Worm (Caenorhabditis elegans): ENCODE results near the gene C14A6.6.

The C14A6.6 gene

ce11 chrV:18162568-18162967 is 4.5 kb downstream of the C14A6.6 start, which contains the start of gene C14A6.12:
Gene C14A6.12, minus strand, starts transcription at chrV:18162668.
- TF ChIP-seq sox-4 (tag; optimal IDR thresholded peaks at IDR 0.05) (no peak), fax-1 (tag; optimal IDR thresholded peaks at IDR 0.05) (no peak), sdc-2 (tag; optimal IDR thresholded peaks at IDR 0.05) (no peak), lin-11 (tag; optimal IDR thresholded peaks at IDR 0.05) (no peak), elt-4 (tag; optimal IDR thresholded peaks at IDR 0.05) (no peak), hlh-8 (tag; optimal IDR thresholded peaks at IDR 0.05) (no peak), hlh-30 (tag; optimal IDR thresholded peaks at IDR 0.05; ENCODE audit: insufficient read depth) (no peak), ttx-3 (tag; optimal IDR thresholded peaks at IDR 0.05) (no peak), ceh-6 (GFP tag; optimal IDR thresholded peaks at IDR 0.05) (no peak), sox-2 (GFP tag; IDR thresholded peaks at IDR 0.05) (no peak), ceh-2 (tag; optimal IDR thresholded peaks at IDR 0.05) (no peak), ztf-16 (tag; optimal IDR thresholded peaks at IDR 0.05) (no peak)

ce11 chrV:18161228-18161627 is 5.8 kb downstream of the C14A6.6 start, which contains the start of gene C14A6.13:
Gene C14A6.13, minus strand, starts transcription at chrV:18161328.
- no peak for TF ChIP-seq pag-3 (tag; optimal IDR thresholded peaks at IDR 0.05; ENCODE audit: borderline replicate concordance)
- TF ChIP-seq syd-9 (tag; optimal IDR thresholded peaks at IDR 0.05), result no peak
- TF ChIP-seq lim-6 (tag; optimal IDR thresholded peaks at IDR 0.05), result no peak
- TF ChIP-seq eyg-1 (tag; optimal IDR thresholded peaks at IDR 0.05), result no peak
- no peak for TF ChIP-seq ceh-19 (GFP tag; optimal IDR thresholded peaks at IDR 0.05)
- TF ChIP-seq ama-1 (optimal IDR thresholded peaks at IDR 0.05), result no peak
- TF ChIP-seq hlh-15 (tag; optimal IDR thresholded peaks at IDR 0.05), result no peak
- TF ChIP-seq unc-3 (GFP tag; conservative IDR thresholded peaks at IDR 0.05), result no peak
- no peak for TF ChIP-seq unc-3 (tag; optimal IDR thresholded peaks at IDR 0.05)
- TF ChIP-seq ceh-6 (GFP tag; optimal IDR thresholded peaks at IDR 0.05), result no peak
- no peak for TF ChIP-seq pros-1 (tag; optimal IDR thresholded peaks at IDR 0.05)
- no peak for TF ChIP-seq ceh-22 (tag; optimal IDR thresholded peaks at IDR 0.05)
- no peak for TF ChIP-seq hlh-30 (tag; optimal IDR thresholded peaks at IDR 0.05; ENCODE audit: insufficient read depth)
- no peak for TF ChIP-seq ref-2 (tag; optimal IDR thresholded peaks at IDR 0.05)
- no peak for TF ChIP-seq pha-4 (tag; optimal IDR thresholded peaks at IDR 0.05)
- no peak for TF ChIP-seq ttx-3 (tag; optimal IDR thresholded peaks at IDR 0.05)
- TF ChIP-seq sdc-2 (tag; optimal IDR thresholded peaks at IDR 0.05), result no peak
- TF ChIP-seq nhr-232 (tag; optimal IDR thresholded peaks at IDR 0.05), result no peak
- no peak for TF ChIP-seq ets-4 (tag; optimal IDR thresholded peaks at IDR 0.05)

- TF ChIP-seq ceh-24 (tag; optimal IDR thresholded peaks at IDR 0.05) (no peak), ztf-16 (tag; optimal IDR thresholded peaks at IDR 0.05) (no peak), pha-4 (tag; optimal IDR thresholded peaks at IDR 0.05) (no peak), Y22D7AL.16 (tag; optimal IDR thresholded peaks at IDR 0.05) (no peak), ceh-19 (GFP tag; optimal IDR thresholded peaks at IDR 0.05) (no peak), lin-11 (tag; optimal IDR thresholded peaks at IDR 0.05) (no peak), fax-1 (tag; optimal IDR thresholded peaks at IDR 0.05) (no peak)
These were observed 8.9 kb downstream of the C14A6.6 start for ce11 chrV:18158172-18158571.

ce11 chrV:18157707-18158106 is 9.4 kb downstream of the C14A6.6 start, which contains the start of gene clec-48:
Gene clec-48, plus strand, starts transcription at chrV:18158026.
- no peak for TF ChIP-seq ceh-18 (tag; optimal IDR thresholded peaks at IDR 0.05)

ce11 chrV:18146077-18146476 is 21.0 kb downstream of the C14A6.6 start, which contains the start of gene C14A6.3:
Gene C14A6.3, plus strand, starts transcription at chrV:18146377.
- no peak for TF ChIP-seq ceh-24 (tag; optimal IDR thresholded peaks at IDR 0.05)
- no peak for TF ChIP-seq T23F11.4 (GFP tag; optimal IDR thresholded peaks at IDR 0.05)
- TF ChIP-seq rnt-1 (tag; optimal IDR thresholded peaks at IDR 0.05), result no peak
- TF ChIP-seq elt-2 (tag; optimal IDR thresholded peaks at IDR 0.05), result no peak
- no peak for TF ChIP-seq pros-1 (tag; optimal IDR thresholded peaks at IDR 0.05)
- no peak for TF ChIP-seq ceh-2 (tag; optimal IDR thresholded peaks at IDR 0.05)
- no peak for TF ChIP-seq sox-4 (tag; optimal IDR thresholded peaks at IDR 0.05)
- no peak for TF ChIP-seq lin-11 (tag; optimal IDR thresholded peaks at IDR 0.05)
- no peak for TF ChIP-seq mec-3 (tag; optimal IDR thresholded peaks at IDR 0.05; ENCODE audit: borderline replicate concordance)

Measured in whole organism, late embryonic.